Worm (Caenorhabditis elegans) whole organism, early embryonic: ENCODE data around the gene tnt-2.
"Not testable (repeated sequence)": the region's sequence is repeated elsewhere in the genome, so short reads cannot be mapped to it uniquely, and the experiment has no call there.

Experiments used
- B0310.2 ChIP-seq: sonication (generic microtip); optimal IDR thresholded peaks from 2 replicates; lab custom pipeline; 2016; ENCODE audit warnings: mild to moderate bottlenecking, missing genetic modification characterization, missing compliant biosample characterization
- F13C5.2 ChIP-seq: sonication (generic microtip); optimal IDR thresholded peaks from 2 replicates; lab custom pipeline; 2017; ENCODE audit warnings: mild to moderate bottlenecking, missing genetic modification characterization, inconsistent platforms, missing compliant biosample characterization
- aly-1 ChIP-seq: sonication (generic microtip); optimal IDR thresholded peaks from 2 replicates; lab custom pipeline; 2016; ENCODE audit warnings: missing genetic modification characterization, missing compliant biosample characterization
- ama-1 ChIP-seq: fragments of 150-350 bp; optimal IDR thresholded peaks from 2 replicates; lab custom pipeline; 2014
- ceh-13 ChIP-seq: fragments of 200-800 bp; sonication (Bioruptor generic); optimal IDR thresholded peaks from 2 replicates; lab custom pipeline; 2018; ENCODE audit warnings: mild to moderate bottlenecking, missing genetic modification characterization, missing compliant biosample characterization
- ceh-36 ChIP-seq: sonication (generic microtip); optimal IDR thresholded peaks from 2 replicates; lab custom pipeline; 2016; ENCODE audit warnings: missing genetic modification characterization, inconsistent platforms, missing compliant biosample characterization
- ets-7 ChIP-seq: sonication (generic microtip); optimal IDR thresholded peaks from 2 replicates; lab custom pipeline; 2016; ENCODE audit warnings: missing genotype, missing genetic modification characterization, missing compliant biosample characterization
- flt-1 ChIP-seq: fragments of 200-800 bp; sonication (Bioruptor generic); IDR thresholded peaks from 2 replicates; pipeline ENCODE4 v1.3.6; 2022; ENCODE audit warnings: missing genetic modification characterization, missing compliant biosample characterization
- hmbx-1 ChIP-seq: sonication (generic microtip); optimal IDR thresholded peaks from 2 replicates; lab custom pipeline; 2016; ENCODE audit warnings: mild to moderate bottlenecking, missing genetic modification characterization, missing compliant biosample characterization
- hmg-4 ChIP-seq: fragments of 200-800 bp; sonication (Bioruptor generic); optimal IDR thresholded peaks from 2 replicates; lab custom pipeline; 2018; ENCODE audit warnings: mild to moderate bottlenecking, missing genetic modification characterization, missing compliant biosample characterization
- hnd-1 ChIP-seq: sonication (generic microtip); optimal IDR thresholded peaks from 2 replicates; lab custom pipeline; 2016; ENCODE audit warnings: missing genetic modification characterization, missing compliant biosample characterization
- pes-1 ChIP-seq: fragments of 200-800 bp; sonication (Bioruptor generic); IDR thresholded peaks from 2 replicates; pipeline ENCODE4 v1.3.6; 2022; ENCODE audit warnings: missing genetic modification reagents, missing genetic modification characterization, missing compliant biosample characterization
- scrt-1 ChIP-seq: fragments of 200-800 bp; sonication (Bioruptor generic); IDR thresholded peaks from 2 replicates; pipeline ENCODE4 v1.3.6; 2022; ENCODE audit warnings: missing genetic modification characterization, missing compliant biosample characterization
- sea-1 ChIP-seq: fragments of 200-800 bp; sonication (Bioruptor generic); conservative IDR thresholded peaks from 2 replicates; pipeline ENCODE4 v1.3.6; 2022; ENCODE audit warnings: missing genetic modification characterization, missing compliant biosample characterization
- tbx-11 ChIP-seq: fragments of 200-800 bp; sonication (Bioruptor generic); IDR thresholded peaks from 2 replicates; pipeline ENCODE4 v1.3.6; 2022; ENCODE audit warnings: missing genetic modification characterization, missing compliant biosample characterization
- tbx-37 ChIP-seq: fragments of 200-800 bp; sonication (Bioruptor generic); conservative IDR thresholded peaks from 2 replicates; pipeline ENCODE4 v1.3.6; 2022; ENCODE audit warnings: missing genetic modification reagents, missing genetic modification characterization, missing compliant biosample characterization
- tra-4 ChIP-seq: sonication (generic microtip); optimal IDR thresholded peaks from 2 replicates; lab custom pipeline; 2017; ENCODE audit warnings: missing genetic modification characterization, missing compliant biosample characterization

Gene tnt-2

ce11 chrX:8741629-8742170 is 18.4 kb upstream of the tnt-2 start:
- TF ChIP-seq tbx-37 (no peak), sea-1 (no peak)

ce11 chrX:8739373-8739772 is 16.0 kb upstream of the tnt-2 start, which contains the start of gene M02D8.2:
Gene M02D8.2 (plus strand): TSS chrX:8739673.
- TF ChIP-seq ets-7 (tag; lab: Kevin White, UChicago) = no peak
- TF ChIP-seq hmg-4 (GFP tag; lab: Kevin White, UChicago) = no peak
- no peak for TF ChIP-seq pes-1 (GFP tag; lab: Robert Waterston, UW)
- no peak for TF ChIP-seq F13C5.2 (tag; lab: Kevin White, UChicago)
- TF ChIP-seq sea-1 = no peak
- no peak for TF ChIP-seq ceh-36
- TF ChIP-seq B0310.2 (tag; lab: Kevin White, UChicago) = no peak
- no peak for TF ChIP-seq tbx-11 (GFP tag; lab: Robert Waterston, UW)
- no peak for TF ChIP-seq scrt-1
- no peak for TF ChIP-seq hmbx-1 (tag; lab: Kevin White, UChicago)
- TF ChIP-seq ceh-13 (GFP tag; lab: Kevin White, UChicago) = no peak
- TF ChIP-seq tbx-37 = no peak
- TF ChIP-seq aly-1 (tag; lab: Kevin White, UChicago) = no peak
- TF ChIP-seq tra-4 (tag; lab: Kevin White, UChicago) = no peak

- TF ChIP-seq F13C5.2 (tag; lab: Kevin White, UChicago) (no peak), hmbx-1 (tag; lab: Kevin White, UChicago) (no peak)
Observed at ce11 chrX:8737801-8738200, 14.5 kb upstream of the tnt-2 start.

ce11 chrX:8736965-8737464 is 13.7 kb upstream of the tnt-2 start, which contains the start of gene M02D8.3:
Gene M02D8.3 (minus strand): TSS chrX:8737015.
- TF ChIP-seq hmg-4 (GFP tag; lab: Kevin White, UChicago) (no peak), tra-4 (tag; lab: Kevin White, UChicago) (no peak), flt-1 (GFP tag; lab: Robert Waterston, UW) (no peak), F13C5.2 (tag; lab: Kevin White, UChicago) (peak; percentile 35)

ce11 chrX:8731822-8732221 is 8.5 kb upstream of the tnt-2 start, which contains the start of gene M02D8.6:
Gene M02D8.6 (minus strand): TSS chrX:8731922.
- not testable (repeated sequence) for TF ChIP-seq B0310.2, F13C5.2, aly-1 (tag; lab: Kevin White, UChicago)

- TF ChIP-seq ceh-13 (GFP tag; lab: Kevin White, UChicago) (no peak), ama-1 (lab: Kevin White, UChicago) (no peak), B0310.2 (tag; lab: Kevin White, UChicago) (no peak), pes-1 (GFP tag; lab: Robert Waterston, UW) (no peak), ets-7 (tag; lab: Kevin White, UChicago) (no peak), aly-1 (tag; lab: Kevin White, UChicago) (no peak), tbx-37 (no peak), ceh-36 (no peak), hmg-4 (GFP tag; lab: Kevin White, UChicago) (no peak)
Observed at ce11 chrX:8727306-8727705, 4.0 kb upstream of the tnt-2 start, which contains the start of gene EGAP4.1. Gene EGAP4.1 (minus strand): TSS chrX:8727406.

- TF ChIP-seq tbx-37 = no peak
Observed at ce11 chrX:8723840-8724239, 490 bp upstream of the tnt-2 start.

ce11 chrX:8721273-8721672 is 2.1 kb downstream of the tnt-2 start:
- TF ChIP-seq ceh-36 = no peak
- no peak for TF ChIP-seq hnd-1 (tag; lab: Kevin White, UChicago)
- no peak for TF ChIP-seq F13C5.2 (tag; lab: Kevin White, UChicago)
- TF ChIP-seq hmg-4 (GFP tag; lab: Kevin White, UChicago) = no peak
- TF ChIP-seq hmbx-1 (tag; lab: Kevin White, UChicago) = no peak
- no peak for TF ChIP-seq ets-7 (tag; lab: Kevin White, UChicago)
- TF ChIP-seq tra-4 (tag; lab: Kevin White, UChicago) = no peak
- TF ChIP-seq scrt-1 = no peak
- no peak for TF ChIP-seq flt-1 (GFP tag; lab: Robert Waterston, UW)
- no peak for TF ChIP-seq ceh-13 (GFP tag; lab: Kevin White, UChicago)
- no peak for TF ChIP-seq pes-1 (GFP tag; lab: Robert Waterston, UW)
- no peak for TF ChIP-seq tbx-37
- TF ChIP-seq B0310.2 (tag; lab: Kevin White, UChicago) = no peak
- no peak for TF ChIP-seq aly-1 (tag; lab: Kevin White, UChicago)

- TF ChIP-seq flt-1 (GFP tag; lab: Robert Waterston, UW) (no peak), tbx-11 (GFP tag; lab: Robert Waterston, UW) (no peak), ceh-13 (GFP tag; lab: Kevin White, UChicago) (no peak), scrt-1 (no peak), F13C5.2 (tag; lab: Kevin White, UChicago) (no peak), hnd-1 (tag; lab: Kevin White, UChicago) (no peak), B0310.2 (tag; lab: Kevin White, UChicago) (no peak), pes-1 (GFP tag; lab: Robert Waterston, UW) (no peak), hmbx-1 (tag; lab: Kevin White, UChicago) (no peak)
Observed at ce11 chrX:8720658-8721057, 2.7 kb downstream of the tnt-2 start, which contains the start of gene F53A9.9. Gene F53A9.9 (minus strand): TSS chrX:8720758.
